Fruit fly (Drosophila melanogaster) whole organism, embryonic: ENCODE results near the gene CG14194.
A peak's percentile ranks its signal among the peaks of the same experiment; 100 is the strongest.

ENCODE experiments used
- CG10366 ChIP-seq: fragments of 200-800 bp; sonication (Bioruptor generic); IDR thresholded peaks from 2 replicates; pipeline ENCODE4 v1.3.6; 2022; ENCODE audit warnings: missing biosample characterization, missing genetic modification characterization
- CG10959 ChIP-seq: fragments of 200-800 bp; sonication (Bioruptor generic); IDR thresholded peaks from 2 replicates; pipeline ENCODE4 v1.3.6; 2022; ENCODE audit warnings: missing biosample characterization, missing genetic modification characterization
- CG12104 ChIP-seq: fragments of 200-800 bp; sonication (Bioruptor generic); optimal IDR thresholded peaks from 3 replicates; lab custom pipeline; 2016; ENCODE audit warnings: missing biosample characterization, missing genetic modification characterization
- CG12236 ChIP-seq: fragments of 200-800 bp; sonication (Bioruptor generic); optimal IDR thresholded peaks from 2 replicates; lab custom pipeline; 2016; ENCODE audit warnings: missing biosample characterization, missing genetic modification characterization
- CG12744 ChIP-seq: fragments of 200-800 bp; sonication (Bioruptor generic); optimal IDR thresholded peaks from 2 replicates; lab custom pipeline; 2016; ENCODE audit warnings: missing biosample characterization, missing genetic modification characterization
- CG13424 ChIP-seq: fragments of 200-800 bp; sonication (Bioruptor generic); optimal IDR thresholded peaks from 2 replicates; lab custom pipeline; 2019; ENCODE audit warnings: missing biosample characterization, mild to moderate bottlenecking, missing genetic modification characterization, moderate library complexity
- CG13624 ChIP-seq: fragments of 200-800 bp; sonication (Bioruptor generic); optimal IDR thresholded peaks from 2 replicates; lab custom pipeline; 2016; ENCODE audit warnings: missing biosample characterization, missing genetic modification characterization
- CG14965 ChIP-seq: fragments of 200-800 bp; sonication (Bioruptor generic); optimal IDR thresholded peaks from 2 replicates; lab custom pipeline; 2016; ENCODE audit warnings: missing biosample characterization, missing genetic modification characterization, borderline replicate concordance
- CG15601 ChIP-seq: fragments of 200-800 bp; sonication (Bioruptor generic); optimal IDR thresholded peaks from 3 replicates; lab custom pipeline; 2019; ENCODE audit warnings: missing biosample characterization, mild to moderate bottlenecking, missing genetic modification characterization, moderate library complexity
- CG15696 ChIP-seq: fragments of 200-800 bp; sonication (Bioruptor generic); optimal IDR thresholded peaks from 2 replicates; lab custom pipeline; 2019; ENCODE audit warnings: missing biosample characterization, mild to moderate bottlenecking, missing genetic modification characterization, moderate library complexity
- CG17186 ChIP-seq: fragments of 200-800 bp; sonication (Bioruptor generic); optimal IDR thresholded peaks from 3 replicates; lab custom pipeline; 2017; ENCODE audit warnings: missing biosample characterization, missing genetic modification reagents, missing genetic modification characterization
- CG30403 ChIP-seq: fragments of 200-800 bp; sonication (Bioruptor generic); optimal IDR thresholded peaks from 3 replicates; lab custom pipeline; 2016; ENCODE audit warnings: missing biosample characterization, missing genetic modification characterization
- CG32772 ChIP-seq: fragments of 200-800 bp; sonication (Bioruptor generic); IDR thresholded peaks from 2 replicates; pipeline ENCODE4 v1.3.6; 2022; ENCODE audit warnings: missing biosample characterization, missing genetic modification characterization
- CG7786 ChIP-seq: fragments of 200-800 bp; sonication (Bioruptor generic); optimal IDR thresholded peaks from 2 replicates; lab custom pipeline; 2016; ENCODE audit warnings: missing biosample characterization, missing genetic modification characterization
- CG8290 ChIP-seq, 3 experiments: fragments of 200-800 bp; sonication (Bioruptor generic); optimal IDR thresholded peaks; 2 replicates each; lab custom pipeline; 2016 to 2019; ENCODE audit warnings: missing biosample characterization in 3 of 3, missing genetic modification characterization in 3 of 3, mild to moderate bottlenecking in 2 of 3, moderate library complexity in 1 of 3
- CG9609 ChIP-seq: fragments of 200-800 bp; sonication (Bioruptor generic); optimal IDR thresholded peaks from 3 replicates; lab custom pipeline; 2016; ENCODE audit warnings: missing biosample characterization, missing genetic modification characterization
- CG9797 ChIP-seq: fragments of 200-800 bp; sonication (Bioruptor generic); optimal IDR thresholded peaks from 3 replicates; lab custom pipeline; 2018; ENCODE audit warnings: missing biosample characterization, mild to moderate bottlenecking, missing genetic modification characterization
- CG9817 ChIP-seq: fragments of 200-800 bp; sonication (Bioruptor generic); optimal IDR thresholded peaks from 2 replicates; lab custom pipeline; 2018; ENCODE audit warnings: missing biosample characterization, mild to moderate bottlenecking, missing genetic modification characterization, moderate library complexity
- CTCF ChIP-seq: fragments of 200-800 bp; sonication (Bioruptor generic); optimal IDR thresholded peaks from 2 replicates; lab custom pipeline; 2017; ENCODE audit warnings: missing biosample characterization, mild to moderate bottlenecking, missing genetic modification characterization, moderate library complexity
- Chrac-16 ChIP-seq: fragments of 200-800 bp; sonication (Bioruptor generic); optimal IDR thresholded peaks from 3 replicates; lab custom pipeline; 2016; ENCODE audit warnings: missing biosample characterization, missing genetic modification characterization
- CoRest ChIP-seq: fragments of 200-800 bp; sonication (Bioruptor generic); optimal IDR thresholded peaks from 3 replicates; lab custom pipeline; 2018; ENCODE audit warnings: missing biosample characterization, mild to moderate bottlenecking, missing genetic modification characterization, moderate library complexity
- Dip3 ChIP-seq: fragments of 200-800 bp; sonication (Bioruptor generic); optimal IDR thresholded peaks from 3 replicates; lab custom pipeline; 2016; ENCODE audit warnings: missing biosample characterization, missing genetic modification characterization
- Dp ChIP-seq: fragments of 200-800 bp; sonication (Bioruptor generic); optimal IDR thresholded peaks from 2 replicates; lab custom pipeline; 2018; ENCODE audit warnings: missing biosample characterization, mild to moderate bottlenecking, missing genetic modification characterization, moderate library complexity
- Ets97D ChIP-seq: fragments of 200-800 bp; sonication (Bioruptor generic); optimal IDR thresholded peaks from 3 replicates; lab custom pipeline; 2016; ENCODE audit warnings: missing biosample characterization, missing genetic modification characterization
- HmgZ ChIP-seq: fragments of 200-800 bp; sonication (Bioruptor generic); optimal IDR thresholded peaks from 2 replicates; lab custom pipeline; 2018; ENCODE audit warnings: missing biosample characterization, mild to moderate bottlenecking, missing genetic modification characterization
- Hsf ChIP-seq: fragments of 200-800 bp; sonication (Bioruptor generic); optimal IDR thresholded peaks from 3 replicates; lab custom pipeline; 2016; ENCODE audit warnings: missing biosample characterization, missing genetic modification characterization
- Jarid2 ChIP-seq: fragments of 200-800 bp; sonication (Bioruptor generic); optimal IDR thresholded peaks from 3 replicates; lab custom pipeline; 2017; ENCODE audit warnings: mild to moderate bottlenecking, missing biosample characterization, missing genetic modification reagents, missing genetic modification characterization
- Neu2 ChIP-seq: fragments of 200-800 bp; sonication (Bioruptor generic); optimal IDR thresholded peaks from 3 replicates; lab custom pipeline; 2016; ENCODE audit warnings: missing biosample characterization, missing genetic modification characterization, borderline replicate concordance
- NfI ChIP-seq: fragments of 200-800 bp; sonication (Bioruptor generic); optimal IDR thresholded peaks from 3 replicates; lab custom pipeline; 2018; ENCODE audit warnings: missing biosample characterization, mild to moderate bottlenecking, missing genetic modification characterization, moderate library complexity
- TFAM ChIP-seq: fragments of 200-800 bp; sonication (Bioruptor generic); optimal IDR thresholded peaks from 2 replicates; lab custom pipeline; 2017; ENCODE audit warnings: missing biosample characterization, missing genetic modification characterization, inconsistent platforms
- Xbp1 ChIP-seq: fragments of 200-800 bp; sonication (Bioruptor generic); optimal IDR thresholded peaks from 3 replicates; lab custom pipeline; 2016; ENCODE audit warnings: missing biosample characterization, mild to moderate bottlenecking, missing genetic modification characterization
- ash1 ChIP-seq: fragments of 200-800 bp; sonication (Bioruptor generic); optimal IDR thresholded peaks from 2 replicates; lab custom pipeline; 2018; ENCODE audit warnings: missing biosample characterization, mild to moderate bottlenecking, missing genetic modification characterization
- crp ChIP-seq, 2 experiments: fragments of 200-800 bp; sonication (Bioruptor generic); optimal IDR thresholded peaks; 2 replicates in 1 of 2; 3 replicates in 1 of 2; lab custom pipeline; 2017; ENCODE audit warnings: missing biosample characterization in 2 of 2, missing genetic modification characterization in 2 of 2, mild to moderate bottlenecking in 1 of 2, moderate library complexity in 1 of 2
- dpn ChIP-seq, 2 experiments: fragments of 200-800 bp; sonication (Bioruptor generic); optimal IDR thresholded peaks; 3 replicates each; lab custom pipeline; 2016; ENCODE audit warnings: missing biosample characterization in 2 of 2, missing genetic modification characterization in 2 of 2
- gem ChIP-seq: fragments of 200-800 bp; sonication (Bioruptor generic); optimal IDR thresholded peaks from 2 replicates; lab custom pipeline; 2019; ENCODE audit warnings: missing biosample characterization, mild to moderate bottlenecking, missing genetic modification characterization, moderate library complexity
- grn ChIP-seq: fragments of 200-800 bp; sonication (Bioruptor generic); optimal IDR thresholded peaks from 3 replicates; lab custom pipeline; 2017; ENCODE audit warnings: missing biosample characterization, missing genetic modification characterization
- hbn ChIP-seq: fragments of 200-800 bp; sonication (Bioruptor generic); IDR thresholded peaks from 2 replicates; pipeline ENCODE4 v1.3.6; 2022; ENCODE audit warnings: missing biosample characterization, missing genetic modification characterization; ENCODE audit not compliant: partially characterized antibody
- kay ChIP-seq: fragments of 200-800 bp; sonication (Bioruptor generic); optimal IDR thresholded peaks from 2 replicates; lab custom pipeline; 2016; ENCODE audit warnings: missing biosample characterization, missing genetic modification characterization
- lov ChIP-seq, 2 experiments: fragments of 200-800 bp in 1 of 2; fragments of >200 bp in 1 of 2; sonication (Bioruptor generic) in 1 of 2; IDR thresholded peaks in 1 of 2; optimal IDR thresholded peaks in 1 of 2; 2 replicates in 1 of 2; 3 replicates in 1 of 2; pipeline versions ENCODE4 v1.3.6 to Lab custom; 2017 to 2022; ENCODE audit warnings: missing biosample characterization in 1 of 2, missing genetic modification characterization in 1 of 2
- oc ChIP-seq: fragments of 200-800 bp; sonication (Bioruptor generic); optimal IDR thresholded peaks from 2 replicates; lab custom pipeline; 2018; ENCODE audit warnings: missing biosample characterization, mild to moderate bottlenecking, missing genetic modification characterization, moderate library complexity
- phol ChIP-seq: fragments of 200-800 bp; sonication (Bioruptor generic); optimal IDR thresholded peaks from 3 replicates; lab custom pipeline; 2018; ENCODE audit warnings: missing biosample characterization, mild to moderate bottlenecking, missing genetic modification characterization, moderate library complexity
- salm ChIP-seq: fragments of 200-800 bp; sonication (Bioruptor generic); optimal IDR thresholded peaks from 2 replicates; lab custom pipeline; 2018; ENCODE audit warnings: missing biosample characterization, mild to moderate bottlenecking, missing genetic modification characterization
- sens-2 ChIP-seq: fragments of 200-800 bp; sonication (Bioruptor generic); IDR thresholded peaks from 2 replicates; pipeline ENCODE4 v1.3.6; 2022; ENCODE audit warnings: missing biosample characterization, missing genetic modification characterization
- seq ChIP-seq: fragments of 200-800 bp; sonication (Bioruptor generic); IDR thresholded peaks from 2 replicates; pipeline ENCODE4 v1.3.6; 2022; ENCODE audit warnings: missing biosample characterization, missing genetic modification characterization
- slbo ChIP-seq: fragments of 200-800 bp; sonication (Bioruptor generic); IDR thresholded peaks from 2 replicates; pipeline ENCODE4 v1.3.6; 2022; ENCODE audit warnings: missing biosample characterization, missing genetic modification characterization
- tio ChIP-seq: fragments of 200-800 bp; sonication (Bioruptor generic); optimal IDR thresholded peaks from 2 replicates; lab custom pipeline; 2017; ENCODE audit warnings: missing biosample characterization, missing genetic modification characterization, inconsistent platforms
- vfl ChIP-seq: fragments of 200-800 bp; sonication (Bioruptor generic); optimal IDR thresholded peaks from 2 replicates; lab custom pipeline; 2016; ENCODE audit warnings: missing biosample characterization, missing genetic modification characterization
- vvl ChIP-seq: fragments of 200-800 bp; sonication (Bioruptor generic); IDR thresholded peaks from 2 replicates; pipeline ENCODE4 v1.3.6; 2022; ENCODE audit warnings: missing biosample characterization, missing genetic modification characterization
- zen2 ChIP-seq: fragments of 200-800 bp; sonication (Bioruptor generic); IDR thresholded peaks from 3 replicates; pipeline ENCODE4 v1.3.6; 2022; ENCODE audit warnings: missing biosample characterization, missing genetic modification characterization; ENCODE audit not compliant: partially characterized antibody

The CG14194 gene

DNA sequence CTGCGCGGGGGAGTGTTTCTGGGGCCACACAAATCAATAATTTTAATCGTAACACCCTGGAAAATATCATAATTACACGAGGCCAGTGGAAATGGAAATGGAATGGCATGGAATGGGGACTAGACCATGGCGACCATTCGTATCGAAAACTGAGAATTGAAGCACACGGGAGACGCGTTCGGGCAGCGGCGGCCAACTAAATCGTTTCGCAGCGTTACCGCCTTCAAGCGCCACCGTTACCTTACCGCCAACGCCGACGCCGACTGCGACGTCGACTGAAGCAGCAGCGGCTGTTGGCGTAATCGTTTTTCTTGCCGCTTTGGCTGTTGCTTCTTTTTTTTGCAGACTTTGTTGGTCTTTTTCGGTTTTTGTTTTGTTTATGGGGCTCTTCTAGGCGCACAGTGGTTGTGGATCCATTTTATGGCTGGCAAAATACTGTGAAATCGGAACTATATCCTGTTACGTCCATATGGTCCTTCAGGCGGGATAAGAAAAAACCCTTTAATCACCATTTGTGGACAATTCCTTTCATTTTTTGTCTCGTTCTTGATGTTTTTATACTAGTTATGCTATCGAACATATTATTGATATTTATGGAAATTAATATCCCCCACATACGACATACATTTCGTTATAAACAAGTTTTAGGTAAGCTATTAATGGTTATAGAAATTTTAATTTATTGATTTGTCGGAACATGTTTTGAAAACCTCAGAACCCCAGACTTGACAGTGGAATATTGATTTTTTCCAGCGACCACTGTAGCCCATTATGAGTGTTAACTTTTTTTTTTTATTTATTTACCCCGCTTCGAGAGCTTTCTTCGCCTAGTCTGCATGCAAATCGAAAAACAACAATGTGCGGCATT is 28.0 kb upstream of the CG14194 start (continued):
- TF ChIP-seq CG15601, result no peak
- TF ChIP-seq sens-2 (GFP tag; lab: Robert Waterston, UW), result no peak
- TF ChIP-seq dpn (GFP tag; optimal IDR thresholded peaks at IDR 0.05; lab: Kevin White, UChicago), result peak in 1 of 2 experiments; percentile 11
- peak; percentile 2 for TF ChIP-seq CG30403 (GFP tag; lab: Kevin White, UChicago)
- TF ChIP-seq zen2 (GFP tag; lab: Robert Waterston, UW), result no peak
- no peak for TF ChIP-seq Neu2 (GFP tag; lab: Kevin White, UChicago)
- TF ChIP-seq Dp, result no peak
- TF ChIP-seq CTCF (GFP tag; lab: Kevin White, UChicago), result no peak
- TF ChIP-seq HmgZ, result no peak
- no peak for TF ChIP-seq CG12236 (GFP tag; lab: Kevin White, UChicago)
- no peak for TF ChIP-seq CG14965 (GFP tag; lab: Kevin White, UChicago)
- TF ChIP-seq hbn (GFP tag; lab: Robert Waterston, UW), result no peak
- no peak for TF ChIP-seq CG15696
- TF ChIP-seq phol, result peak; percentile 1
- TF ChIP-seq vvl (GFP tag; lab: Robert Waterston, UW), result no peak
- TF ChIP-seq kay (GFP tag; lab: Kevin White, UChicago), result no peak
- TF ChIP-seq CG9797, result no peak
- no peak for TF ChIP-seq Ets97D (GFP tag; lab: Kevin White, UChicago)
- TF ChIP-seq CG12744 (GFP tag; lab: Kevin White, UChicago), result no peak
- no peak for TF ChIP-seq CG13624 (GFP tag; lab: Kevin White, UChicago)
- TF ChIP-seq Chrac-16 (GFP tag; lab: Kevin White, UChicago), result no peak
- TF ChIP-seq tio, result no peak
- no peak for TF ChIP-seq grn (GFP tag; lab: Kevin White, UChicago)
- TF ChIP-seq CG17186 (GFP tag; lab: Kevin White, UChicago), result no peak
- no peak for TF ChIP-seq Xbp1 (GFP tag; lab: Kevin White, UChicago)
- TF ChIP-seq Hsf (GFP tag; lab: Kevin White, UChicago), result no peak
- TF ChIP-seq CG12104 (GFP tag; lab: Kevin White, UChicago), result no peak
- TF ChIP-seq CG10959 (GFP tag; lab: Robert Waterston, UW), result no peak
- TF ChIP-seq Dip3 (GFP tag; lab: Kevin White, UChicago), result no peak
- no peak for TF ChIP-seq Jarid2
- TF ChIP-seq CG32772 (GFP tag; lab: Robert Waterston, UW), result no peak
- TF ChIP-seq TFAM (GFP tag; lab: Kevin White, UChicago), result no peak
- peak; percentile 39 for TF ChIP-seq slbo (GFP tag; lab: Robert Waterston, UW)
- peak; percentile 19 for TF ChIP-seq CoRest (tag; lab: Kevin White, UChicago)
- TF ChIP-seq ash1 (GFP tag; lab: Kevin White, UChicago), result no peak
- TF ChIP-seq CG7786 (GFP tag; lab: Kevin White, UChicago), result no peak
- no peak for TF ChIP-seq CG9817 (tag; lab: Kevin White, UChicago)
- TF ChIP-seq oc (tag; lab: Kevin White, UChicago), result no peak
- TF ChIP-seq NfI, result no peak
- TF ChIP-seq gem (tag; lab: Kevin White, UChicago), result peak; percentile 37
- TF ChIP-seq crp (GFP tag; optimal IDR thresholded peaks at IDR 0.05; lab: Kevin White, UChicago), result no peak
- no peak for TF ChIP-seq salm (tag; lab: Kevin White, UChicago)
- TF ChIP-seq CG9609 (GFP tag; lab: Kevin White, UChicago), result no peak
- no peak for TF ChIP-seq vfl
- no peak for TF ChIP-seq CG10366
- no peak for TF ChIP-seq lov (optimal IDR thresholded peaks at IDR 0.05; lab: Kevin White, UChicago)
- no peak for TF ChIP-seq lov (GFP tag; IDR thresholded peaks at IDR 0.05; lab: Robert Waterston, UW)
- TF ChIP-seq CG8290 (GFP tag; optimal IDR thresholded peaks at IDR 0.05; lab: Kevin White, UChicago), result no peak
- TF ChIP-seq CG8290 (tag; optimal IDR thresholded peaks at IDR 0.05; lab: Kevin White, UChicago), result no peak
- no peak for TF ChIP-seq CG13424
- peak; percentile 31; the same call in 1 of the 2 replicates for TF ChIP-seq seq (GFP tag; lab: Robert Waterston, UW)
